Fruit fly (Drosophila melanogaster) whole organism, prepupa: ENCODE measurements around the gene CG17768.
A peak's percentile ranks its signal among the peaks of the same experiment; 100 is the strongest.

Experiments
- Blimp-1 ChIP-seq: fragments of 200-800 bp; sonication (Bioruptor generic); optimal IDR thresholded peaks from 3 replicates; lab custom pipeline; 2017; ENCODE audit warnings: missing biosample characterization, missing genetic modification characterization, mild to moderate bottlenecking, moderate library complexity, missing genetic modification reagents
- CG11762 ChIP-seq: fragments of 200-800 bp; sonication (Bioruptor generic); optimal IDR thresholded peaks from 3 replicates; lab custom pipeline; 2016; ENCODE audit warnings: missing biosample characterization, missing genetic modification characterization; ENCODE audit not compliant: insufficient read depth
- CG15336 ChIP-seq: fragments of 200-800 bp; sonication (Bioruptor generic); IDR thresholded peaks from 2 replicates; pipeline ENCODE4 v1.3.6; 2022; ENCODE audit warnings: missing biosample characterization, missing genetic modification characterization
- CG1621 ChIP-seq: fragments of 200-800 bp; sonication (Bioruptor generic); optimal IDR thresholded peaks from 3 replicates; lab custom pipeline; 2018; ENCODE audit warnings: missing biosample characterization, mild to moderate bottlenecking, missing genetic modification characterization
- CG3032 ChIP-seq: fragments of 200-800 bp; optimal IDR thresholded peaks from 2 replicates; lab custom pipeline; 2019; ENCODE audit warnings: missing biosample characterization, mild to moderate bottlenecking, missing genetic modification characterization, moderate library complexity
- CG32006 ChIP-seq: fragments of 200-800 bp; sonication (Bioruptor generic); optimal IDR thresholded peaks from 3 replicates; lab custom pipeline; 2017; ENCODE audit warnings: missing biosample characterization, mild to moderate bottlenecking, missing genetic modification characterization
- CG3919 ChIP-seq: fragments of 200-800 bp; sonication (Bioruptor generic); optimal IDR thresholded peaks from 3 replicates; lab custom pipeline; 2016; ENCODE audit warnings: missing biosample characterization, missing genetic modification characterization
- CG4318 ChIP-seq: fragments of 200-800 bp; sonication (Bioruptor generic); optimal IDR thresholded peaks from 3 replicates; lab custom pipeline; 2017; ENCODE audit warnings: missing biosample characterization, mild to moderate bottlenecking, missing genetic modification characterization
- CG6163 ChIP-seq: fragments of 200-800 bp; sonication (Bioruptor generic); IDR thresholded peaks from 3 replicates; pipeline ENCODE4 v1.3.6; 2022; ENCODE audit warnings: missing biosample characterization, missing genetic modification characterization
- CG6276 ChIP-seq: fragments of 200-800 bp; sonication (Bioruptor generic); optimal IDR thresholded peaks from 2 replicates; lab custom pipeline; 2017; ENCODE audit warnings: missing biosample characterization, mild to moderate bottlenecking, missing genetic modification characterization
- CG8632 ChIP-seq: fragments of 200-800 bp; sonication (Bioruptor generic); optimal IDR thresholded peaks from 3 replicates; lab custom pipeline; 2016; ENCODE audit warnings: missing biosample characterization, missing genetic modification characterization
- CG9139 ChIP-seq: fragments of 200-800 bp; sonication (Bioruptor generic); optimal IDR thresholded peaks from 3 replicates; lab custom pipeline; 2017; ENCODE audit warnings: missing biosample characterization, mild to moderate bottlenecking, missing genetic modification characterization
- Eip78C ChIP-seq: fragments of 200-800 bp; sonication (Bioruptor generic); peaks from one replicate; lab custom pipeline; 2016; ENCODE audit warnings: missing biosample characterization, missing genetic modification characterization
- Eip93F ChIP-seq: fragments of 200-800 bp; sonication (Bioruptor generic); optimal IDR thresholded peaks from 2 replicates; lab custom pipeline; 2016; ENCODE audit warnings: missing biosample characterization, mild to moderate bottlenecking, missing genetic modification characterization
- Ets21C ChIP-seq: fragments of 200-800 bp; sonication (Bioruptor generic); optimal IDR thresholded peaks from 3 replicates; lab custom pipeline; 2016; ENCODE audit warnings: missing biosample characterization, missing genetic modification characterization
- Ets96B ChIP-seq: fragments of 200-800 bp; optimal IDR thresholded peaks from 2 replicates; lab custom pipeline; 2019; ENCODE audit warnings: missing biosample characterization, mild to moderate bottlenecking, missing genetic modification characterization, moderate library complexity
- Gug ChIP-seq: fragments of 200-800 bp; sonication (Bioruptor generic); IDR thresholded peaks from 2 replicates; pipeline ENCODE4 v1.3.6; 2022; ENCODE audit warnings: missing biosample characterization, missing genetic modification characterization
- Lpt ChIP-seq: fragments of 200-800 bp; sonication (Bioruptor generic); optimal IDR thresholded peaks from 3 replicates; lab custom pipeline; 2016; ENCODE audit warnings: missing biosample characterization, missing genetic modification characterization
- Sox102F ChIP-seq: fragments of 200-800 bp; sonication (Bioruptor generic); optimal IDR thresholded peaks from 2 replicates; lab custom pipeline; 2016; ENCODE audit warnings: missing biosample characterization, mild to moderate bottlenecking, missing genetic modification characterization
- cyc ChIP-seq: fragments of 200-800 bp; sonication (Bioruptor generic); optimal IDR thresholded peaks from 3 replicates; lab custom pipeline; 2016; ENCODE audit warnings: missing biosample characterization, missing genetic modification characterization
- eg ChIP-seq: fragments of 200-800 bp; sonication (Bioruptor generic); IDR thresholded peaks from 3 replicates; pipeline ENCODE4 v1.3.6; 2022; ENCODE audit warnings: missing biosample characterization, missing genetic modification characterization
- esn ChIP-seq: fragments of 200-800 bp; sonication (Bioruptor generic); optimal IDR thresholded peaks from 2 replicates; lab custom pipeline; 2016; ENCODE audit warnings: missing biosample characterization, mild to moderate bottlenecking, missing genetic modification characterization, moderate library complexity
- fd59A ChIP-seq: fragments of 200-800 bp; sonication (Bioruptor generic); optimal IDR thresholded peaks from 2 replicates; lab custom pipeline; 2017; ENCODE audit warnings: missing biosample characterization, mild to moderate bottlenecking, missing genetic modification characterization, missing genetic modification reagents
- fd85E ChIP-seq: fragments of 200-800 bp; sonication (Bioruptor generic); optimal IDR thresholded peaks from 3 replicates; lab custom pipeline; 2016; ENCODE audit warnings: missing biosample characterization, missing genetic modification characterization
- fkh ChIP-seq: fragments of 200-800 bp; sonication (Bioruptor generic); optimal IDR thresholded peaks from 3 replicates; lab custom pipeline; 2017; ENCODE audit warnings: missing biosample characterization, mild to moderate bottlenecking, missing genetic modification characterization, moderate library complexity
- lz ChIP-seq: fragments of 200-800 bp; sonication (Bioruptor generic); optimal IDR thresholded peaks from 3 replicates; lab custom pipeline; 2016; ENCODE audit warnings: missing biosample characterization, missing genetic modification characterization
- net ChIP-seq: fragments of 200-800 bp; sonication (Bioruptor generic); optimal IDR thresholded peaks from 3 replicates; lab custom pipeline; 2016; ENCODE audit warnings: missing biosample characterization, missing genetic modification characterization
- ss ChIP-seq, 2 experiments: fragments of 200-800 bp; sonication (Bioruptor generic); optimal IDR thresholded peaks; 2 replicates in 1 of 2; 3 replicates in 1 of 2; lab custom pipeline; 2017 to 2018; ENCODE audit warnings: mild to moderate bottlenecking in 2 of 2, missing biosample characterization in 2 of 2, missing genetic modification characterization in 2 of 2, moderate library complexity in 1 of 2
- topi ChIP-seq: fragments of 200-800 bp; sonication (Bioruptor generic); optimal IDR thresholded peaks from 3 replicates; lab custom pipeline; 2016; ENCODE audit warnings: missing biosample characterization, missing genetic modification characterization
- vri ChIP-seq: fragments of 200-800 bp; sonication (Bioruptor generic); optimal IDR thresholded peaks from 3 replicates; lab custom pipeline; 2016; ENCODE audit warnings: missing biosample characterization, mild to moderate bottlenecking, missing genetic modification characterization

CG17768 gene

DNA sequence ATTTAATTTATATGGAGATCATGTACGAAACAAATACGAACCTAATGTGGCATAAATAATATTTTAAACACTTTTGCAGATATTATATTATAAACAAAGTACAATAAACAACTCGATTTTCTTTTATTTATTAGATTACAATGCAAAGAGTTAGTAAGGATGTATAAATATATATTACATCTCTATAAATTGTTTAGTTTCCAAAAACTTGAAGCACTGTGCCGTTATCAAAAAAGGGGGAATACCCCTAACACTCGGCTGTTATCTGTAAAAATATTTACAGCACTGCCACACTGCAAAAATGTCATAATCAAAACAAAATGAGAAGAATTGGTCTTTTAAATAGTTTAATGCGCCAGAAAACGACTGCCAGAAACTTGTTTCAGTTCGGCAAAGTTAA, 23.5 kb upstream of the CG17768 start, which contains the start of gene CG5188 (continued):
- TF ChIP-seq ss (GFP tag; optimal IDR thresholded peaks at IDR 0.05; lab: Kevin White, UChicago) = peak in 1 of 2 experiments; percentile 1
- TF ChIP-seq CG32006 (GFP tag; lab: Kevin White, UChicago) = no peak
- TF ChIP-seq Sox102F (GFP tag; lab: Kevin White, UChicago) = no peak
- TF ChIP-seq CG4318 (GFP tag; lab: Kevin White, UChicago) = no peak

DNA sequence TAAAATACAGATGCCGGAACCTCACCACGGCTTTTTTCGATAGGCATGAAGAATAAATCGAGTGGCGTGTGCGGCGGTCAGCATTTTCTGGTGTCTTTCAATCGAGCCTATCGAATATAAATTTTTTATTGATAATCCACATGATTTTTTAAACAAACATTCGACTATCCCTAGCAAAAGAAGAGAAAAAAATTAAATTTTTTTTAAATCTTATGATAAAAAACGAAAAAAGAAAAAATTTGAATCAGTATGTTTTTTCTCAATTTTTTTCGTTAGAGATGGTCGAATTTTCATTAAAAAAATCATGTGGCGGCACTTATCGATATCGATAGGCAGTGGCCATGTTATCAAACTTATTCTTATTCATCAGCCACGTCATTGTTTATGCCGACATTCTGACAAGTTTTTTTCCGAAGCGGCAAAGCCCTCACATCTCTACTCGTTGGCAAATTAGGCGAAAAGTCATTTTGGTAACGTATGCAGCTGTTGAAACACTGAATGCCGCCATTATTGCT, 21.6 kb upstream of the CG17768 start, which contains the start of the genes SmB and KdelR:
TSS of gene SmB (minus strand) at position 94 of the 515 bp plus-strand sequence.
TSS of gene KdelR (plus strand) at position 354 of the 515 bp plus-strand sequence.
- TF ChIP-seq Lpt (no peak), CG6276 (GFP tag; lab: Kevin White, UChicago) (no peak), fd85E (GFP tag; lab: Kevin White, UChicago) (no peak), lz (peak; percentile 34), CG32006 (GFP tag; lab: Kevin White, UChicago) (no peak), CG15336 (no peak), CG1621 (tag; lab: Kevin White, UChicago) (peak; percentile 39), esn (GFP tag; lab: Kevin White, UChicago) (peak; percentile 49), Eip78C (GFP tag; lab: Kevin White, UChicago) (peak; percentile 26), topi (GFP tag; lab: Kevin White, UChicago) (no peak), Ets96B (no peak), CG6163 (no peak), fkh (GFP tag; lab: Kevin White, UChicago) (peak; percentile 81), CG3919 (no peak), eg (no peak), Gug (GFP tag; lab: Robert Waterston, UW) (no peak), CG3032 (tag; lab: Kevin White, UChicago) (peak; percentile 13)

DNA sequence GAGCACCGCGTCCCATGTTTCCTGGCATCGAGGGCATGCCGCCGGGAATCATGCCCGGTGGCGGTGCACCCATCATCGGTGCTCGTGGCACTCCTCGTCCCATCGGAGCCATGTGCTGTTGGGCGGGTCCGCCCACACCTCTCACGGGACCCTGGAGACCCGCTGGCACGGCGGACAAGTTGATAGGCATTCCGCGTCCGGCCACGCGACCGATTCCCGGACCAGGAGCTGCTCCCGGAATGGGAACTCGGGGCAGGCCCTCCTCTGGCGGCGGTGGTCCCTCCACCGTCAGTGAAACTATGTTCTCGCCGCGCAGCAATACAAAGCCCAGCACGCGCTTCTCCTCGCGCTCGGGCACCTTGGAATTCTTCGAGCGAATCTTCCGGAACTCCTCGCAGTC, 20.6 kb upstream of the CG17768 start:
- TF ChIP-seq Ets21C (no peak), Blimp-1 (GFP tag; lab: Kevin White, UChicago) (no peak), CG8632 (no peak), vri (no peak), fd59A (no peak)

DNA sequence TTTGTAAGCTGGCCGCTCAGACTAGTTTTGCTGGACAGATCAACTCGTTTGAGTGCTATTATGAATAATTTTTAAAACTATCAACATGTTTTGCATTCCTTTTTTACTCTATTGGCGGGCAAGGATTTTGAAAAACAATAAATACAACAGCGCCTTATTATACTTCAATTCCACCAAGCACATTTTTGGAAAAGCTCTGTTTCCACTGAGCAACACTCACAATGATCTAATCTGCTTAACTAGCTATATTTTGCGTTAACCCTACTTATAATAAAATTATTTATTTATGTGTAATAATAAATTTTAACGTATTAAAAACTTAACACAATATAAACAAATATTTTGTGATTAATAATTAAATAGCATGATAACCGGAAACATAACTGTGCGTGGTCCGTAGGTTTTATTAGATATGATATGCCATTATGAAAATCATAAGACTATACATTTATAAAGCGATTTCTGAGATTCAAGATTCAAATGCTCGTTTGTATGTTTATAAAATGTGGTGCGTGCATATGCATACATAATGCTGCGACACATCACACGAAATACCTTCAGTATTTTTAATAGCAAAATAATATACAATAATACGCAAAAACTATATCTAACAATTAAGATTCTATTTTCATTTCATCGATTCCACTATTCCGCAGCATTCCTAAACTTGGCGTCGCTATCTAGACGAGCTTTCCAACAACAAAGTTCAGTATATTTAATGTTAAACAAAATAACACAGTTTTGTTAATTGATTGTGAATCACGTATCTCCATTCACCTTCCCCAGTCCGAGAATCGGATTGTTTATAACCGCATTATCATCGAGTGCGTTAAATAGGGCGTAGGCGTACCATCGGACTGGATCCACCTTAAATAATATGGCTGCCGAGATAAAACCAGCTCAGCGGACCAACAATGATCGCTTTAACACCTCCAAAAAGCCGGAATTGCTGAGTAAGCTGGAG, 17.9 kb upstream of the CG17768 start, which contains the start of the genes pie and Wdfy2:
TSS of gene pie (minus strand) at position 138 of the 964 bp plus-strand sequence.
TSS of gene Wdfy2 (plus strand) at position 649 of the 964 bp plus-strand sequence.
- TF ChIP-seq CG11762 (GFP tag; lab: Kevin White, UChicago) (no peak), CG9139 (GFP tag; lab: Kevin White, UChicago) (no peak), cyc (GFP tag; lab: Kevin White, UChicago) (peak; percentile 6), net (GFP tag; lab: Kevin White, UChicago) (no peak), CG3032 (tag; lab: Kevin White, UChicago) (peak; percentile 21)

DNA sequence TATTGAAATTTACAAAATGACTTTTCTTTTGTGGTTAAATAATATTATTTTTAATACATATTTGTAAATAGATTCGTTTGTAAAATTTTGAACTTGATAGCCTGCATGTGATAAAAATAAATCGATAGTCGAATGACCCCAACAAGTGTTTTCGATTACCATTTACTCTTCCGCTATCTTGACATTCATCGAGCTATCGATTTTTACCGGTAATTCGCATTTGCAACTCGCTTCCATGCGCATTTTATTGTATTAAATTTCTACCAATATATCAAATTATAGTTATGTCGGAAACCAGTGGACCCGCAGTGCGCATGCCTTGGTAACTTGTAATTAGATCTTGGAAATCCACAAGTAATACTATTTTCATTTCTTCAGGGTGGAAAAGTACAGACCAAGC, 14.0 kb upstream of the CG17768 start, which contains the start of gene RfC3:
TSS of gene RfC3 (plus strand) at position 210 of the 400 bp plus-strand sequence.
- no peak for TF ChIP-seq Eip93F (GFP tag; lab: Kevin White, UChicago)
